Fruit fly (Drosophila melanogaster) whole organism, embryonic: ENCODE data around the gene CG6830.

Source experiments
- Atf3 ChIP-seq: fragments of 200-800 bp; sonication (Bioruptor generic); optimal IDR thresholded peaks from 3 replicates; lab custom pipeline; 2016; ENCODE audit warnings: missing biosample characterization, missing genetic modification characterization
- Atf6 ChIP-seq: fragments of 200-800 bp; sonication (Bioruptor generic); IDR thresholded peaks from 2 replicates; pipeline ENCODE4 v1.3.6; 2022; ENCODE audit warnings: missing biosample characterization, missing genetic modification characterization
- Awh ChIP-seq: fragments of 200-800 bp; sonication (Bioruptor generic); IDR thresholded peaks from 2 replicates; pipeline ENCODE4, ENCODE4 v1.3.6; 2022; ENCODE audit warnings: missing biosample characterization, missing genetic modification characterization
- CG10147 ChIP-seq: fragments of 200-800 bp; sonication (Bioruptor generic); optimal IDR thresholded peaks from 2 replicates; lab custom pipeline; 2019; ENCODE audit warnings: missing biosample characterization, mild to moderate bottlenecking, missing genetic modification characterization, moderate library complexity
- CG10431 ChIP-seq: fragments of 200-800 bp; sonication (Bioruptor generic); optimal IDR thresholded peaks from 3 replicates; lab custom pipeline; 2018; ENCODE audit warnings: missing biosample characterization, mild to moderate bottlenecking, missing genetic modification characterization
- CG10462 ChIP-seq: fragments of 200-800 bp; sonication (Bioruptor generic); optimal IDR thresholded peaks from 2 replicates; lab custom pipeline; 2016; ENCODE audit warnings: missing biosample characterization, missing genetic modification characterization
- CG10654 ChIP-seq: fragments of 200-800 bp; sonication (Bioruptor generic); optimal IDR thresholded peaks from 2 replicates; lab custom pipeline; 2016; ENCODE audit warnings: missing biosample characterization, missing genetic modification characterization
- CG11085 ChIP-seq: fragments of 200-800 bp; sonication (Bioruptor generic); IDR thresholded peaks from 2 replicates; pipeline ENCODE4 v1.3.6; 2022; ENCODE audit warnings: missing biosample characterization, missing genetic modification characterization
- CG12219 ChIP-seq: fragments of 200-800 bp; sonication (Bioruptor generic); optimal IDR thresholded peaks from 3 replicates; lab custom pipeline; 2018; ENCODE audit warnings: missing biosample characterization, mild to moderate bottlenecking, missing genetic modification characterization
- CG13775 ChIP-seq: fragments of 200-800 bp; sonication (Bioruptor generic); optimal IDR thresholded peaks from 3 replicates; lab custom pipeline; 2017; ENCODE audit warnings: missing biosample characterization, mild to moderate bottlenecking, missing genetic modification characterization
- CG14014 ChIP-seq: fragments of 200-800 bp; sonication (Bioruptor generic); IDR thresholded peaks from 2 replicates; pipeline ENCODE4 v1.3.6; 2022; ENCODE audit warnings: missing biosample characterization, missing genetic modification characterization
- CG14667 ChIP-seq: fragments of 200-800 bp; sonication (Bioruptor generic); IDR thresholded peaks from 2 replicates; pipeline ENCODE4 v1.3.6; 2022; ENCODE audit warnings: missing biosample characterization, missing genetic modification characterization
- CG16815 ChIP-seq: fragments of 200-800 bp; sonication (Bioruptor generic); optimal IDR thresholded peaks from 3 replicates; lab custom pipeline; 2017; ENCODE audit warnings: missing biosample characterization, mild to moderate bottlenecking, missing genetic modification characterization
- CG2678 ChIP-seq: fragments of 200-800 bp; sonication (Bioruptor generic); optimal IDR thresholded peaks from 3 replicates; lab custom pipeline; 2019; ENCODE audit warnings: missing biosample characterization, mild to moderate bottlenecking, missing genetic modification characterization, moderate library complexity
- CG2889 ChIP-seq: fragments of 200-800 bp; sonication (Bioruptor generic); IDR thresholded peaks from 3 replicates; pipeline ENCODE4 v1.3.6; 2022; ENCODE audit warnings: missing biosample characterization, missing genetic modification characterization
- CG30403 ChIP-seq: fragments of 200-800 bp; sonication (Bioruptor generic); optimal IDR thresholded peaks from 3 replicates; lab custom pipeline; 2016; ENCODE audit warnings: missing biosample characterization, missing genetic modification characterization
- CG33213 ChIP-seq: fragments of 200-800 bp; sonication (Bioruptor generic); optimal IDR thresholded peaks from 3 replicates; lab custom pipeline; 2016; ENCODE audit warnings: missing biosample characterization, missing genetic modification characterization
- CG33557 ChIP-seq: fragments of 200-800 bp; sonication (Bioruptor generic); optimal IDR thresholded peaks from 2 replicates; lab custom pipeline; 2019; ENCODE audit warnings: missing biosample characterization, mild to moderate bottlenecking, missing genetic modification characterization, moderate library complexity
- CG3995 ChIP-seq: fragments of 200-800 bp; sonication (Bioruptor generic); optimal IDR thresholded peaks from 3 replicates; lab custom pipeline; 2016; ENCODE audit warnings: missing biosample characterization, missing genetic modification characterization
- CG6654 ChIP-seq: fragments of 200-800 bp; sonication (Bioruptor generic); optimal IDR thresholded peaks from 2 replicates; lab custom pipeline; 2017; ENCODE audit warnings: missing biosample characterization, mild to moderate bottlenecking, missing genetic modification characterization
- CG6689 ChIP-seq: fragments of 200-800 bp; sonication (Bioruptor generic); IDR thresholded peaks from 2 replicates; pipeline ENCODE4 v1.3.6; 2022; ENCODE audit warnings: missing biosample characterization, missing genetic modification characterization
- CG6791 ChIP-seq: fragments of 200-800 bp; sonication (Bioruptor generic); IDR thresholded peaks from 3 replicates; pipeline ENCODE4 v1.3.6; 2022; ENCODE audit warnings: missing biosample characterization, missing genetic modification characterization; ENCODE audit not compliant: partially characterized antibody
- CG7357 ChIP-seq: fragments of 200-800 bp; sonication (Bioruptor generic); IDR thresholded peaks from 3 replicates; pipeline ENCODE4 v1.3.6; 2022; ENCODE audit warnings: missing biosample characterization, missing genetic modification characterization
- CG8478 ChIP-seq: fragments of >200 bp; optimal IDR thresholded peaks from 2 replicates; lab custom pipeline; 2018
- CG9437 ChIP-seq: fragments of 200-800 bp; sonication (Bioruptor generic); optimal IDR thresholded peaks from 2 replicates; lab custom pipeline; 2018; ENCODE audit warnings: missing biosample characterization, mild to moderate bottlenecking, missing genetic modification characterization
- CkIIα-i1 ChIP-seq: fragments of 200-800 bp; sonication (Bioruptor generic); IDR thresholded peaks from 2 replicates; pipeline ENCODE4 v1.3.6; 2022; ENCODE audit warnings: missing biosample characterization, missing genetic modification characterization
- Dad ChIP-seq: fragments of 200-800 bp; sonication (Bioruptor generic); optimal IDR thresholded peaks from 3 replicates; lab custom pipeline; 2016; ENCODE audit warnings: missing biosample characterization, missing genetic modification characterization
- Ets65A ChIP-seq: fragments of 200-800 bp; sonication (Bioruptor generic); peaks from one replicate; lab custom pipeline; 2016; ENCODE audit warnings: missing biosample characterization, missing genetic modification characterization
- Gsc ChIP-seq: fragments of 200-800 bp; sonication (Bioruptor generic); IDR thresholded peaks from 2 replicates; pipeline ENCODE4 v1.3.6; 2022; ENCODE audit warnings: missing biosample characterization, missing genetic modification characterization
- Hand ChIP-seq: fragments of 200-800 bp; sonication (Bioruptor generic); optimal IDR thresholded peaks from 2 replicates; lab custom pipeline; 2017; ENCODE audit warnings: mild to moderate bottlenecking, missing biosample characterization, missing genetic modification reagents, missing genetic modification characterization
- Rx ChIP-seq: fragments of 200-800 bp; sonication (Bioruptor generic); IDR thresholded peaks from 2 replicates; pipeline ENCODE4 v1.3.6; 2022; ENCODE audit warnings: missing biosample characterization, missing genetic modification characterization
- Spps ChIP-seq: fragments of 200-800 bp; sonication (Bioruptor generic); optimal IDR thresholded peaks from 2 replicates; lab custom pipeline; 2018; ENCODE audit warnings: missing biosample characterization, mild to moderate bottlenecking, missing genetic modification characterization
- Stat92E ChIP-seq, 3 experiments: fragments of >200 bp in 2 of 3; fragments of 200-800 bp in 1 of 3; sonication (Bioruptor generic) in 1 of 3; optimal IDR thresholded peaks; 2 replicates each; lab custom pipeline; 2017 to 2019; ENCODE audit warnings: missing biosample characterization in 3 of 3, missing genetic modification characterization in 3 of 3, mild to moderate bottlenecking in 1 of 3, moderate library complexity in 1 of 3
- Taf1 ChIP-seq: fragments of 200-800 bp; sonication (Bioruptor generic); IDR thresholded peaks from 2 replicates; pipeline ENCODE4 v1.3.6; 2022; ENCODE audit warnings: missing biosample characterization, missing genetic modification characterization
- cas ChIP-seq: fragments of 200-800 bp; sonication (Bioruptor generic); IDR thresholded peaks from 2 replicates; pipeline ENCODE4 v1.3.6; 2022; ENCODE audit warnings: missing biosample characterization, missing genetic modification characterization
- cato ChIP-seq: fragments of 200-800 bp; sonication (Bioruptor generic); optimal IDR thresholded peaks from 2 replicates; lab custom pipeline; 2016; ENCODE audit warnings: missing biosample characterization, missing genetic modification characterization, borderline replicate concordance
- fd96Cb ChIP-seq: fragments of 200-800 bp; sonication (Bioruptor generic); optimal IDR thresholded peaks from 2 replicates; lab custom pipeline; 2018; ENCODE audit warnings: missing biosample characterization, mild to moderate bottlenecking, missing genetic modification characterization, moderate library complexity
- gem ChIP-seq: fragments of 200-800 bp; sonication (Bioruptor generic); optimal IDR thresholded peaks from 2 replicates; lab custom pipeline; 2019; ENCODE audit warnings: missing biosample characterization, mild to moderate bottlenecking, missing genetic modification characterization, moderate library complexity
- grau ChIP-seq: fragments of 200-800 bp; optimal IDR thresholded peaks from 3 replicates; lab custom pipeline; 2019; ENCODE audit warnings: missing biosample characterization, mild to moderate bottlenecking, missing genetic modification characterization, moderate library complexity
- h ChIP-seq: fragments of >200 bp; optimal IDR thresholded peaks from 2 replicates; lab custom pipeline; 2017
- lilli ChIP-seq: fragments of 200-800 bp; sonication (Bioruptor generic); optimal IDR thresholded peaks from 3 replicates; lab custom pipeline; 2016; ENCODE audit warnings: missing biosample characterization, missing genetic modification characterization
- maf-S ChIP-seq: fragments of 200-800 bp; sonication (Bioruptor generic); optimal IDR thresholded peaks from 2 replicates; lab custom pipeline; 2016; ENCODE audit warnings: missing biosample characterization, missing genetic modification characterization
- nom ChIP-seq: fragments of 200-800 bp; sonication (Bioruptor generic); optimal IDR thresholded peaks from 2 replicates; lab custom pipeline; 2017; ENCODE audit warnings: missing biosample characterization, missing genetic modification characterization, mild to moderate bottlenecking, moderate library complexity, missing genetic modification reagents
- p53 ChIP-seq: fragments of 200-800 bp; sonication (Bioruptor generic); optimal IDR thresholded peaks from 2 replicates; lab custom pipeline; 2016; ENCODE audit warnings: missing biosample characterization, missing genetic modification characterization
- repo ChIP-seq: fragments of 200-800 bp; sonication (Bioruptor generic); optimal IDR thresholded peaks from 2 replicates; lab custom pipeline; 2016; ENCODE audit warnings: missing biosample characterization, missing genetic modification characterization
- salm ChIP-seq: fragments of 200-800 bp; sonication (Bioruptor generic); optimal IDR thresholded peaks from 2 replicates; lab custom pipeline; 2018; ENCODE audit warnings: missing biosample characterization, mild to moderate bottlenecking, missing genetic modification characterization
- sug ChIP-seq: fragments of 200-800 bp; optimal IDR thresholded peaks from 2 replicates; lab custom pipeline; 2019; ENCODE audit warnings: missing biosample characterization, mild to moderate bottlenecking, missing genetic modification characterization, moderate library complexity
- tgo ChIP-seq: fragments of 200-800 bp; sonication (Bioruptor generic); IDR thresholded peaks from 3 replicates; pipeline ENCODE4 v1.3.6; 2022; ENCODE audit warnings: missing biosample characterization, missing genetic modification characterization
- vvl ChIP-seq: fragments of 200-800 bp; sonication (Bioruptor generic); IDR thresholded peaks from 2 replicates; pipeline ENCODE4 v1.3.6; 2022; ENCODE audit warnings: missing biosample characterization, missing genetic modification characterization
- zfh1 ChIP-seq: fragments of 200-800 bp; sonication (Bioruptor generic); IDR thresholded peaks from 3 replicates; pipeline ENCODE4 v1.3.6; 2022; ENCODE audit warnings: missing biosample characterization, missing genetic modification characterization

The CG6830 gene

DNA sequence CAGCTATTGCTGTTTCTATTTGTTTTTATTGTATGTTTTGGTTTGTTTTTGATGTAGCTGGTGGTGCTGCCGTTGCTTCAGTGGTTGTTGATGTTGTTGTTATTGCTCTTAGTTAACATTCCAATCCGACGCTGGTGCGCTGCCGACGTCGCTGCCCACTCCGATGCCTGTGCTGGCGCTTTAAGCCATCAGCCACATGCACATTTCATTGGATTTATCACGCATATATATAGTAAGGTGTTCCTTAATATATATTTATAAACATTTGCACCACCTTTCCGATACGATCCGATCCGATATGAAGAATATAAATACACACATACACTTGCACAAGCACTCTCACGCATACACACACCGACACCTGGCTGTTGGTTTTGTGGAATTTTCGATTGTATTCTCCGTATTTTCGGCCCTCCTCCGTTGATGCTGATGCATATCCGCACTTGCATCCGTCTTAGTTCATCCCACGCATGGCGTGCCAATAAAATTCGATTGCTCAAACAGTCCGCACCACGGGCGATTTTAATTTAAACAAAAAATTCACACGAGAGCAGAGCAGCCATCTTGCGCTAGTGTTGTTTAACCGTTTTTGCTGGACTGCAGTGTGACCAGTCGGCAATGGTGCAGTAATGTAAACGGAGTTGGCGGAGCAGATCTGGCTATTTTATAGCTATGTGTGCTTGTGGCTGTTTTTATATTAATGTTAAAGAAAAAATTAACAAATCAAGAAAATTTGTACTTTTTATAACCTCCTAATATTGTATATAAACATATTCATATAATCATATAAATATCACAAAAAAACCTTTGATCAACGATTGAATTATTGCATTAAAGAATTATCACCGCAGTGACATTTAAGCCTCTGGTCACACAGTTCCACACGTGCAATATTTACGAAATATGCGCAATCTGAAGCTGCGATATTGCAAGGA is 33.8 kb downstream of the CG6830 start, which contains the start of the genes Csk and Elp1 (continued):
- TF ChIP-seq sug, result peak; percentile 80
- TF ChIP-seq CG6791, result no peak; the same call in 2 of the 3 replicates
- no peak for TF ChIP-seq CG6654 (GFP tag; lab: Kevin White, UChicago)
- TF ChIP-seq h, result no peak
- no peak for TF ChIP-seq Dad
- TF ChIP-seq CG2889, result no peak
- no peak for TF ChIP-seq CkIIα-i1 (GFP tag; lab: Robert Waterston, UW)
- TF ChIP-seq grau (tag; lab: Kevin White, UChicago), result peak; percentile 69
- 0 out of 3 replicates have a peak, but pooled peaks have one; percentile 31 for TF ChIP-seq CG7357 (GFP tag; lab: Robert Waterston, UW)
- peak; percentile 16 for TF ChIP-seq cato (GFP tag; lab: Kevin White, UChicago)
- peak; percentile 44 for TF ChIP-seq nom (GFP tag; lab: Kevin White, UChicago)
- peak; percentile 61 for TF ChIP-seq vvl
- TF ChIP-seq CG33213 (GFP tag; lab: Kevin White, UChicago), result peak; percentile 40
- TF ChIP-seq Stat92E (GFP tag; optimal IDR thresholded peaks at IDR 0.05; lab: Kevin White, UChicago), result peak in 1 of 3 experiments; percentile 8
- no peak for TF ChIP-seq Atf3
- no peak for TF ChIP-seq Taf1
- TF ChIP-seq lilli, result peak; percentile 55
- no peak for TF ChIP-seq CG10462
- peak; percentile 68 for TF ChIP-seq CG13775 (GFP tag; lab: Kevin White, UChicago)
- TF ChIP-seq cas (GFP tag; lab: Robert Waterston, UW), result no peak
- peak; percentile 46; the same call in 1 of the 2 replicates for TF ChIP-seq CG14014
- TF ChIP-seq Ets65A (GFP tag; lab: Kevin White, UChicago), result peak; percentile 91
- TF ChIP-seq Gsc, result no peak
- no peak for TF ChIP-seq salm (tag; lab: Kevin White, UChicago)
- TF ChIP-seq CG8478 (lab: Kevin White, UChicago), result peak; percentile 40
- TF ChIP-seq repo, result no peak
- TF ChIP-seq Hand (GFP tag; lab: Kevin White, UChicago), result no peak
- TF ChIP-seq Rx (GFP tag; lab: Robert Waterston, UW), result no peak
- peak; percentile 48 for TF ChIP-seq CG9437 (GFP tag; lab: Kevin White, UChicago)
- no peak for TF ChIP-seq CG12219 (GFP tag; lab: Kevin White, UChicago)
- TF ChIP-seq CG16815 (GFP tag; lab: Kevin White, UChicago), result peak; percentile 31
- peak; percentile 74 for TF ChIP-seq gem (tag; lab: Kevin White, UChicago)
- peak; percentile 8 for TF ChIP-seq Spps (tag; lab: Kevin White, UChicago)
- peak; percentile 46 for TF ChIP-seq CG10654 (GFP tag; lab: Kevin White, UChicago)
- no peak for TF ChIP-seq Awh (GFP tag; lab: Robert Waterston, UW)
- TF ChIP-seq CG14667 (GFP tag; lab: Robert Waterston, UW), result no peak
- no peak for TF ChIP-seq CG6689
- peak; percentile 40; the same call in 1 of the 2 replicates for TF ChIP-seq CG11085 (GFP tag; lab: Robert Waterston, UW)
- TF ChIP-seq maf-S, result no peak
- peak; percentile 7 for TF ChIP-seq fd96Cb (tag; lab: Kevin White, UChicago)
- no peak for TF ChIP-seq CG10431 (GFP tag; lab: Kevin White, UChicago)
- TF ChIP-seq CG2678 (tag; lab: Kevin White, UChicago), result peak; percentile 64
- peak; percentile 52 for TF ChIP-seq CG10147 (GFP tag; lab: Kevin White, UChicago)
- TF ChIP-seq p53, result no peak
- TF ChIP-seq tgo (GFP tag; lab: Robert Waterston, UW), result peak; percentile 50
- peak; percentile 56 for TF ChIP-seq CG3995 (GFP tag; lab: Kevin White, UChicago)
- 0 out of 2 replicates have a peak, but pooled peaks have one; percentile 17 for TF ChIP-seq Atf6
- peak; percentile 75 for TF ChIP-seq CG30403 (GFP tag; lab: Kevin White, UChicago)
- TF ChIP-seq CG33557 (GFP tag; lab: Kevin White, UChicago), result peak; percentile 40
- 0 out of 3 replicates have a peak, but pooled peaks have one; percentile 49 for TF ChIP-seq zfh1 (GFP tag; lab: Robert Waterston, UW)
